Fruit fly (Drosophila melanogaster): ENCODE measurements around the gene CG13085.

CG13085 gene

dm6 chr2L:19439598-19440230 lies 15.9 kb downstream of the CG13085 start (continued):
- TF ChIP-seq Gug (GFP tag; IDR thresholded peaks at IDR 0.05) (no peak; the same call in 1 of the 2 replicates), CG10631 (GFP tag; optimal IDR thresholded peaks at IDR 0.05) (peak; percentile 76), Lpt (GFP tag; optimal IDR thresholded peaks at IDR 0.05) (no peak), achi (GFP tag; optimal IDR thresholded peaks at IDR 0.05) (peak; percentile 83), Ets96B (tag; optimal IDR thresholded peaks at IDR 0.05) (peak; percentile 81), CG6163 (GFP tag; IDR thresholded peaks at IDR 0.05) (peak; percentile 71), dac (GFP tag; optimal IDR thresholded peaks at IDR 0.05) (peak; percentile 67), CG1621 (tag; optimal IDR thresholded peaks at IDR 0.05) (peak; percentile 59), CG6792 (GFP tag; optimal IDR thresholded peaks at IDR 0.05) (peak; percentile 3), CG32006 (GFP tag; optimal IDR thresholded peaks at IDR 0.05) (peak; percentile 68), CG10669 (GFP tag; optimal IDR thresholded peaks at IDR 0.05) (peak; percentile 44), CG11294 (GFP tag; IDR thresholded peaks at IDR 0.05) (no peak), Hr39 (GFP tag; optimal IDR thresholded peaks at IDR 0.05) (peak; percentile 14), cyc (GFP tag; optimal IDR thresholded peaks at IDR 0.05) (peak; percentile 36), CG6276 (GFP tag; optimal IDR thresholded peaks at IDR 0.05) (no peak), fkh (GFP tag; optimal IDR thresholded peaks at IDR 0.05) (no peak), net (GFP tag; optimal IDR thresholded peaks at IDR 0.05) (peak; percentile 86), CG9139 (GFP tag; optimal IDR thresholded peaks at IDR 0.05) (no peak), Sox102F (GFP tag; optimal IDR thresholded peaks at IDR 0.05) (peak; percentile 16), CG11762 (GFP tag; optimal IDR thresholded peaks at IDR 0.05; ENCODE audit: insufficient read depth) (no peak), eg (GFP tag; IDR thresholded peaks at IDR 0.05) (peak; percentile 54; the same call in 2 of the 3 replicates), CG34406 (GFP tag; optimal IDR thresholded peaks at IDR 0.05) (peak; percentile 74), Met (GFP tag; optimal IDR thresholded peaks at IDR 0.05) (no peak)

- TF ChIP-seq Eip78C (GFP tag) (peak; percentile 43), svp (GFP tag) (no peak), OdsH (GFP tag; optimal IDR thresholded peaks at IDR 0.05) (no peak), CG4318 (GFP tag; optimal IDR thresholded peaks at IDR 0.05) (no peak), salr (GFP tag; optimal IDR thresholded peaks at IDR 0.05) (no peak), Smox (GFP tag; optimal IDR thresholded peaks at IDR 0.05) (no peak), CG11762 (GFP tag; optimal IDR thresholded peaks at IDR 0.05; ENCODE audit: insufficient read depth) (no peak)
Measured at dm6 chr2L:19440285-19440684, 16.4 kb downstream of the CG13085 start.

dm6 chr2L:19440732-19441131 lies 16.9 kb downstream of the CG13085 start:
- TF ChIP-seq vri (GFP tag; optimal IDR thresholded peaks at IDR 0.05) (peak; percentile 16), cyc (GFP tag; optimal IDR thresholded peaks at IDR 0.05) (no peak), dsx (GFP tag; optimal IDR thresholded peaks at IDR 0.05; ENCODE audit: poor library complexity, severe bottlenecking) (peak; percentile 49), acj6 (GFP tag; optimal IDR thresholded peaks at IDR 0.05) (peak; percentile 7), CG8119 (GFP tag; IDR thresholded peaks at IDR 0.05) (no peak), Lpt (GFP tag; optimal IDR thresholded peaks at IDR 0.05) (no peak), CG15336 (GFP tag; IDR thresholded peaks at IDR 0.05) (peak; percentile 25; the same call in 1 of the 2 replicates), spab (GFP tag; optimal IDR thresholded peaks at IDR 0.05) (no peak), fkh (GFP tag; optimal IDR thresholded peaks at IDR 0.05) (no peak), Ets96B (tag; optimal IDR thresholded peaks at IDR 0.05) (peak; percentile 9), CG10631 (GFP tag; optimal IDR thresholded peaks at IDR 0.05) (no peak), esn (GFP tag; optimal IDR thresholded peaks at IDR 0.05) (no peak), CG6808 (GFP tag; optimal IDR thresholded peaks at IDR 0.05) (peak; percentile 31), CG3032 (tag; optimal IDR thresholded peaks at IDR 0.05) (peak; percentile 18), Sox102F (GFP tag; optimal IDR thresholded peaks at IDR 0.05) (no peak), Eip75B (GFP tag; optimal IDR thresholded peaks at IDR 0.05) (peak; percentile 78), svp (GFP tag) (no peak), CG11294 (GFP tag; IDR thresholded peaks at IDR 0.05) (no peak), CG6854 (GFP tag; optimal IDR thresholded peaks at IDR 0.05) (no peak), fd59A (GFP tag; optimal IDR thresholded peaks at IDR 0.05) (no peak), Blimp-1 (GFP tag; optimal IDR thresholded peaks at IDR 0.05) (no peak), CG6163 (GFP tag; IDR thresholded peaks at IDR 0.05) (peak; percentile 91), CG34406 (GFP tag; optimal IDR thresholded peaks at IDR 0.05) (no peak), CG4318 (GFP tag; optimal IDR thresholded peaks at IDR 0.05) (no peak), CG1621 (tag; optimal IDR thresholded peaks at IDR 0.05) (peak; percentile 28), Eip78C (GFP tag) (no peak), CG6276 (GFP tag; optimal IDR thresholded peaks at IDR 0.05) (no peak), fd85E (GFP tag; optimal IDR thresholded peaks at IDR 0.05) (no peak), CG3919 (GFP tag; optimal IDR thresholded peaks at IDR 0.05) (peak; percentile 6), CG32006 (GFP tag; optimal IDR thresholded peaks at IDR 0.05) (no peak), Sox14 (GFP tag; optimal IDR thresholded peaks at IDR 0.05) (no peak), topi (GFP tag; optimal IDR thresholded peaks at IDR 0.05) (no peak)
